Worm (Caenorhabditis elegans): Measurements from ENCODE around the gene F22B8.7.

ce11 chrV:16137043-16137442 is 42.7 kb downstream of the F22B8.7 start, which contains the start of gene F44G3.7:
- TF ChIP-seq scrt-1 (GFP tag; IDR thresholded peaks at IDR 0.05) (no peak), pes-1 (GFP tag; IDR thresholded peaks at IDR 0.05) (no peak), flt-1 (GFP tag; IDR thresholded peaks at IDR 0.05) (no peak), ama-1 (optimal IDR thresholded peaks at IDR 0.05) (no peak), sea-1 (GFP tag; conservative IDR thresholded peaks at IDR 0.05) (no peak), hmbx-1 (tag; optimal IDR thresholded peaks at IDR 0.05) (no peak), ceh-13 (GFP tag; optimal IDR thresholded peaks at IDR 0.05) (no peak), hnd-1 (tag; optimal IDR thresholded peaks at IDR 0.05) (no peak), aly-1 (tag; optimal IDR thresholded peaks at IDR 0.05) (no peak), hmg-4 (GFP tag; optimal IDR thresholded peaks at IDR 0.05) (no peak), F13C5.2 (tag; optimal IDR thresholded peaks at IDR 0.05) (no peak), tra-4 (tag; optimal IDR thresholded peaks at IDR 0.05) (no peak), B0310.2 (tag; optimal IDR thresholded peaks at IDR 0.05) (no peak)

Measured in whole organism, early embryonic.